Fruit fly (Drosophila melanogaster): ENCODE data around the gene Taf13.

Gene Taf13

dm6 chr2L:20098194-20098593, 4.5 kb upstream of the Taf13 start:
- TF ChIP-seq CG10631 (GFP tag; optimal IDR thresholded peaks at IDR 0.05) (no peak), Eip78C (GFP tag) (no peak), CG31627 (GFP tag; optimal IDR thresholded peaks at IDR 0.05) (no peak), dac (GFP tag; optimal IDR thresholded peaks at IDR 0.05) (no peak), OdsH (GFP tag; optimal IDR thresholded peaks at IDR 0.05) (no peak), fkh (GFP tag; optimal IDR thresholded peaks at IDR 0.05) (peak; percentile 8), lz (GFP tag; optimal IDR thresholded peaks at IDR 0.05) (no peak)

dm6 chr2L:20097773-20098172, 4.1 kb upstream of the Taf13 start:
- TF ChIP-seq Hr39 (GFP tag; optimal IDR thresholded peaks at IDR 0.05) (no peak), eg (GFP tag; IDR thresholded peaks at IDR 0.05) (peak; percentile 34; the same call in 1 of the 3 replicates), CG7368 (GFP tag; optimal IDR thresholded peaks at IDR 0.05) (no peak), CG11294 (GFP tag; IDR thresholded peaks at IDR 0.05) (peak; percentile 5; the same call in 1 of the 2 replicates), Eip78C (GFP tag) (peak; percentile 13), fkh (GFP tag; optimal IDR thresholded peaks at IDR 0.05) (peak; percentile 20)

DNA sequence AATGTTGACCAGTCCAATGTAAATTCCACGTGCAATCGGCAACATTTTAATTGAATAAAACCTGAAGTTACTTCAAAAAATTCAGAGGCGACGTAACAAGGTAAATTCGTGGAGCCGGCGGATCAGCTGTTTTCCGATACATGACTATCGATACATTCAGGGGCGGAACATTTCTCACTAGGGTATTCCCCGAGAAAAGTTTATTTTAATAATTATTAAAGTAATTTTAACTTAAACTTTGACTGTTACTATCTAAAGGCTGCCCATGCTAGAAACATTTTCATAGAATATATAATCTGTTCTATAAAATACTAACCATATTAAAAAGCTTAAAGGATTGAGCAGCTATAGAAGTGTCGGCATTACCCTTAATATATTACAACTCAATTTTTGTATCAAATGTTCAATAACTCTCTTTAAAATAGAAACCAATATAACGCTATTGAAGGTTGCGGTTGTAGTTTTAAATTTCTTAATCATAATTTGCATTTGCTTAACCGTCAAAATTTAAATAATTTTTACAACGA, 3.5 kb upstream of the Taf13 start, which contains the start of the genes mRpS18B and Kua:
TSS of gene mRpS18B (minus strand) at position 149 of the 527 bp plus-strand sequence.
TSS of gene Kua (plus strand) at position 477 of the 527 bp plus-strand sequence.
- peak; percentile 79 for TF ChIP-seq Eip78C (GFP tag)
- no peak for TF ChIP-seq CG11294 (GFP tag; IDR thresholded peaks at IDR 0.05)
- peak; percentile 15 for TF ChIP-seq CG31627 (GFP tag; optimal IDR thresholded peaks at IDR 0.05)
- TF ChIP-seq dsx (GFP tag; optimal IDR thresholded peaks at IDR 0.05; ENCODE audit: poor library complexity, severe bottlenecking): no peak
- no peak for TF ChIP-seq CG8319 (GFP tag; optimal IDR thresholded peaks at IDR 0.05)
- TF ChIP-seq ss (GFP tag; optimal IDR thresholded peaks at IDR 0.05): no peak
- TF ChIP-seq Sox14 (GFP tag; optimal IDR thresholded peaks at IDR 0.05): peak; percentile 9
- TF ChIP-seq CG15336 (GFP tag; IDR thresholded peaks at IDR 0.05): 0 out of 2 replicates have a peak, but pooled peaks have one; percentile 21
- TF ChIP-seq lz (GFP tag; optimal IDR thresholded peaks at IDR 0.05): peak; percentile 35
- no peak for TF ChIP-seq spab (GFP tag; optimal IDR thresholded peaks at IDR 0.05)
- TF ChIP-seq net (GFP tag; optimal IDR thresholded peaks at IDR 0.05): no peak
- no peak for TF ChIP-seq Lpt (GFP tag; optimal IDR thresholded peaks at IDR 0.05)
- TF ChIP-seq Eip75B (GFP tag; optimal IDR thresholded peaks at IDR 0.05): no peak
- TF ChIP-seq CG8119 (GFP tag; IDR thresholded peaks at IDR 0.05): peak; percentile 31; the same call in 1 of the 3 replicates
- peak; percentile 43 for TF ChIP-seq Smox (GFP tag; optimal IDR thresholded peaks at IDR 0.05)
- no peak for TF ChIP-seq Eip93F (GFP tag; optimal IDR thresholded peaks at IDR 0.05)
- TF ChIP-seq Gug (GFP tag; IDR thresholded peaks at IDR 0.05): peak; percentile 15; the same call in 1 of the 2 replicates
- TF ChIP-seq dac (GFP tag; optimal IDR thresholded peaks at IDR 0.05): no peak
- TF ChIP-seq achi (GFP tag; optimal IDR thresholded peaks at IDR 0.05): peak; percentile 7
- peak; percentile 42 for TF ChIP-seq CG3919 (GFP tag; optimal IDR thresholded peaks at IDR 0.05)
- TF ChIP-seq Hr39 (GFP tag; optimal IDR thresholded peaks at IDR 0.05): peak; percentile 17
- TF ChIP-seq acj6 (GFP tag; optimal IDR thresholded peaks at IDR 0.05): peak; percentile 43
- TF ChIP-seq CG10631 (GFP tag; optimal IDR thresholded peaks at IDR 0.05): peak; percentile 38
- TF ChIP-seq vri (GFP tag; optimal IDR thresholded peaks at IDR 0.05): peak; percentile 41
- TF ChIP-seq fd85E (GFP tag; optimal IDR thresholded peaks at IDR 0.05): no peak
- TF ChIP-seq CG6792 (GFP tag; optimal IDR thresholded peaks at IDR 0.05): peak; percentile 13
- no peak for TF ChIP-seq CG11762 (GFP tag; optimal IDR thresholded peaks at IDR 0.05; ENCODE audit: insufficient read depth)
- no peak for TF ChIP-seq CG9139 (GFP tag; optimal IDR thresholded peaks at IDR 0.05)
- peak; percentile 57 for TF ChIP-seq esn (GFP tag; optimal IDR thresholded peaks at IDR 0.05)
- no peak for TF ChIP-seq fkh (GFP tag; optimal IDR thresholded peaks at IDR 0.05)
- peak; percentile 26 for TF ChIP-seq Ets96B (tag; optimal IDR thresholded peaks at IDR 0.05)
- TF ChIP-seq Hr38 (GFP tag; optimal IDR thresholded peaks at IDR 0.05): no peak
- TF ChIP-seq CG4318 (GFP tag; optimal IDR thresholded peaks at IDR 0.05): peak; percentile 10
- TF ChIP-seq eg (GFP tag; IDR thresholded peaks at IDR 0.05): peak; percentile 35; the same call in 1 of the 3 replicates
- TF ChIP-seq Sox102F (GFP tag; optimal IDR thresholded peaks at IDR 0.05): no peak
- TF ChIP-seq CG6854 (GFP tag; optimal IDR thresholded peaks at IDR 0.05): no peak
- TF ChIP-seq salr (GFP tag; optimal IDR thresholded peaks at IDR 0.05): no peak
- peak; percentile 39 for TF ChIP-seq CG3032 (tag; optimal IDR thresholded peaks at IDR 0.05)
- TF ChIP-seq CG16779 (tag; optimal IDR thresholded peaks at IDR 0.05): no peak
- TF ChIP-seq CG32006 (GFP tag; optimal IDR thresholded peaks at IDR 0.05): peak; percentile 51
- TF ChIP-seq Sox15 (GFP tag; optimal IDR thresholded peaks at IDR 0.05): no peak
- TF ChIP-seq svp (GFP tag): no peak
- TF ChIP-seq OdsH (GFP tag; optimal IDR thresholded peaks at IDR 0.05): peak; percentile 36
- no peak for TF ChIP-seq CG10669 (GFP tag; optimal IDR thresholded peaks at IDR 0.05)
- no peak for TF ChIP-seq Ets21C (GFP tag; optimal IDR thresholded peaks at IDR 0.05)
